Worm (Caenorhabditis elegans): ENCODE data around the gene eri-12.

DNA sequence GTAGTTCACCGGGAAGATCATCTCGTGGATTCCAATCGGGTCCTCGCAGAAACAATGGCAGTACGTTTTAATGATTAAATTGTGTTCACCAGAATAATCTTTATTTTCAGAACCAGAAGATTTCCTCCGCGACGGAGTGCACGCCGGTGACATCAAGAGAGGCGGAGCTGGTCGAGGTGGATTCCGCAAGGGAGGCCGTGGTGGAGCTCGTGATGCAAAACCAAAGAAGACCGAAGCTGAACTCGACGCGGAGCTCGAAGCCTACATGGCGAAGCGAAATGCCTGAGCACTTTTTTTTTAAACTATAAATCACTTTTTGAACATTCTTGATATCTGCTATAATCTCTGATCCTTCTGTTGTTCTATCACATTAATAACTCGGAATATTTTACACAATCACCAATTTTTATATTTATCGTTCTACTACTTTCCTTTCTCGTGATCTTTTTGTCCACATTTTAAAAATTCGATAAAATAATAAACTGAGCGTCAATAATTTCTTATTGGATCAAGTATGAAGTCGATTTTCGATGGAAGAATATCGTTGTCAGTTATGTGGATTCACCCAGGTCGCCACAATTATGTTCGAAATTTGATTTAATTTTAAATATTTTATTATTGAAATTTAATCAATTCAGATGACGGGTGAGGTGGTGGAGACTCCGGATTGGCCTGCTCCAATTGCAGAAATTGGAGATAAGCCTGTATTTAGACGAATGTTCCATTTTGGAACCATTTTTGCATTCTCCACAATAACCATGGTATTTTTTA, 32.1 kb upstream of the eri-12 start, which contains the start of gene dhhc-6:
- TF ChIP-seq rnt-1 (tag; optimal IDR thresholded peaks at IDR 0.05) (no peak), C08G9.2 (tag; optimal IDR thresholded peaks at IDR 0.05) (no peak), ceh-31 (tag; optimal IDR thresholded peaks at IDR 0.05) (no peak), fkh-10 (GFP tag; optimal IDR thresholded peaks at IDR 0.05) (no peak), ama-1 (optimal IDR thresholded peaks at IDR 0.05) (no peak), pha-4 (tag; optimal IDR thresholded peaks at IDR 0.05) (no peak), nfya-1 (tag; optimal IDR thresholded peaks at IDR 0.05) (no peak), nhr-11 (tag; optimal IDR thresholded peaks at IDR 0.05) (no peak), ceh-30 (tag; optimal IDR thresholded peaks at IDR 0.05) (no peak), elt-2 (tag; optimal IDR thresholded peaks at IDR 0.05) (no peak)
